Worm (Caenorhabditis elegans) whole organism, late embryonic: ENCODE results near the gene dnpp-1.

Source experiments
- ceh-48 ChIP-seq: sonication (generic microtip); optimal IDR thresholded peaks from 2 replicates; lab custom pipeline; 2016; ENCODE audit warnings: missing genetic modification characterization, inconsistent platforms, missing compliant biosample characterization
- ets-4 ChIP-seq: sonication (generic microtip); optimal IDR thresholded peaks from 2 replicates; lab custom pipeline; 2016; ENCODE audit warnings: missing genetic modification characterization, missing compliant biosample characterization
- sox-4 ChIP-seq: sonication (generic microtip); optimal IDR thresholded peaks from 2 replicates; lab custom pipeline; 2017; ENCODE audit warnings: mild to moderate bottlenecking, missing genetic modification characterization, inconsistent platforms, missing compliant biosample characterization

- no peak for TF ChIP-seq sox-4 (tag; lab: Kevin White, UChicago)
- TF ChIP-seq ets-4 (tag; lab: Kevin White, UChicago) = peak; percentile 13
- no peak for TF ChIP-seq ceh-48 (tag; lab: Kevin White, UChicago)
These were observed 25.2 kb downstream of the dnpp-1 start for ce11 chrIII:5838159-5839046.
